Worm (Caenorhabditis elegans) whole organism, young adult: ENCODE measurements around the gene pges-2.
A peak's percentile ranks its signal among the peaks of the same experiment; 100 is the strongest.

ENCODE experiments used
- B0019.2 ChIP-seq: fragments of 200-800 bp; sonication (Bioruptor generic); conservative IDR thresholded peaks from 2 replicates; pipeline ENCODE4 v1.3.6; 2022; ENCODE audit warnings: missing genetic modification reagents, missing genetic modification characterization, missing compliant biosample characterization
- B0261.1 ChIP-seq: sonication (generic microtip); optimal IDR thresholded peaks from 2 replicates; lab custom pipeline; 2016; ENCODE audit warnings: mild to moderate bottlenecking, missing genetic modification characterization, moderate library complexity, missing compliant biosample characterization
- C17E4.6 ChIP-seq: fragments of 200-800 bp; sonication (Bioruptor generic); IDR thresholded peaks from 2 replicates; pipeline ENCODE4 v1.3.6; 2022; ENCODE audit warnings: missing genetic modification reagents, missing genetic modification characterization, missing compliant biosample characterization
- D2030.7 ChIP-seq: fragments of 200-800 bp; sonication (Bioruptor generic); IDR thresholded peaks from 2 replicates; pipeline ENCODE4 v1.3.6; 2022; ENCODE audit warnings: missing genetic modification reagents, missing genetic modification characterization, missing compliant biosample characterization
- F10E7.11 ChIP-seq: sonication (generic microtip); optimal IDR thresholded peaks from 2 replicates; lab custom pipeline; 2017; ENCODE audit warnings: mild to moderate bottlenecking, missing genetic modification characterization, moderate library complexity, missing compliant biosample characterization
- F23B12.7 ChIP-seq: sonication (generic microtip); optimal IDR thresholded peaks from 2 replicates; lab custom pipeline; 2017; ENCODE audit warnings: missing genetic modification characterization, mild to moderate bottlenecking, missing compliant biosample characterization, antibody characterized with exemption, moderate library complexity; ENCODE audit not compliant: insufficient read depth
- F57A8.1 ChIP-seq: fragments of 200-800 bp; sonication (Bioruptor generic); optimal IDR thresholded peaks from 2 replicates; lab custom pipeline; 2018; ENCODE audit warnings: mild to moderate bottlenecking, missing genetic modification characterization, moderate library complexity, missing compliant biosample characterization
- F57C9.4 ChIP-seq: sonication (generic microtip); optimal IDR thresholded peaks from 2 replicates; lab custom pipeline; 2017; ENCODE audit warnings: mild to moderate bottlenecking, missing genetic modification characterization, missing compliant biosample characterization
- K12H6.12 ChIP-seq: fragments of 200-800 bp; sonication (Bioruptor generic); optimal IDR thresholded peaks from 2 replicates; lab custom pipeline; 2018; ENCODE audit warnings: mild to moderate bottlenecking, missing genetic modification characterization, missing compliant biosample characterization
- T26A5.8 ChIP-seq: sonication (generic microtip); optimal IDR thresholded peaks from 2 replicates; lab custom pipeline; 2016; ENCODE audit warnings: missing genetic modification characterization, missing compliant biosample characterization
- Y67H2A.10 ChIP-seq: fragments of 200-800 bp; sonication (Bioruptor generic); conservative IDR thresholded peaks from 2 replicates; pipeline ENCODE4 v1.3.6; 2022; ENCODE audit warnings: missing genetic modification reagents, missing genetic modification characterization, missing compliant biosample characterization
- athp-1 ChIP-seq: sonication (generic microtip); optimal IDR thresholded peaks from 2 replicates; lab custom pipeline; 2017; ENCODE audit warnings: mild to moderate bottlenecking, missing genetic modification characterization, missing compliant biosample characterization
- bed-1 ChIP-seq: fragments of 200-800 bp; sonication (Bioruptor generic); IDR thresholded peaks from 2 replicates; pipeline ENCODE4 v1.3.6; 2022; ENCODE audit warnings: missing genetic modification reagents, missing genetic modification characterization, missing compliant biosample characterization
- bed-2 ChIP-seq: fragments of 200-800 bp; sonication (Bioruptor generic); IDR thresholded peaks from 2 replicates; pipeline ENCODE4 v1.3.6; 2022; ENCODE audit warnings: missing genetic modification reagents, missing genetic modification characterization, missing compliant biosample characterization
- cebp-1 ChIP-seq, 2 experiments: fragments of 200-800 bp in 1 of 2; sonication (Bioruptor generic) in 1 of 2; sonication (generic microtip) in 1 of 2; IDR thresholded peaks in 1 of 2; optimal IDR thresholded peaks in 1 of 2; 2 replicates each; pipeline versions ENCODE4 v1.3.6 to Lab custom; 2017 to 2022; ENCODE audit warnings: missing compliant biosample characterization in 2 of 2, missing genetic modification characterization in 2 of 2, mild to moderate bottlenecking in 1 of 2, missing genetic modification reagents in 1 of 2, moderate library complexity in 1 of 2
- cebp-2 ChIP-seq: fragments of 200-800 bp; sonication (Bioruptor generic); IDR thresholded peaks from 2 replicates; pipeline ENCODE4 v1.3.6; 2022; ENCODE audit warnings: missing genetic modification characterization, missing compliant biosample characterization
- die-1 ChIP-seq: sonication (generic microtip); optimal IDR thresholded peaks from 2 replicates; lab custom pipeline; 2016; ENCODE audit warnings: missing genotype, mild to moderate bottlenecking, missing genetic modification characterization, missing compliant biosample characterization
- egrh-3 ChIP-seq: fragments of 200-800 bp; sonication (Bioruptor generic); IDR thresholded peaks from 2 replicates; pipeline ENCODE4 v1.3.6; 2022; ENCODE audit warnings: missing genetic modification reagents, missing genetic modification characterization, missing compliant biosample characterization
- ekl-4 ChIP-seq: fragments of 200-800 bp; sonication (Bioruptor generic); IDR thresholded peaks from 2 replicates; pipeline ENCODE4 v1.3.6; 2022; ENCODE audit warnings: missing genetic modification reagents, missing genetic modification characterization, missing compliant biosample characterization
- him-1 ChIP-seq: sonication (generic microtip); optimal IDR thresholded peaks from 2 replicates; lab custom pipeline; 2016; ENCODE audit warnings: missing genotype, missing genetic modification reagents, missing genetic modification characterization, missing compliant biosample characterization
- hlh-26 ChIP-seq: fragments of 200-800 bp; sonication (Bioruptor generic); conservative IDR thresholded peaks from 2 replicates; pipeline ENCODE4 v1.3.6; 2022; ENCODE audit warnings: missing genetic modification reagents, missing genetic modification characterization, missing compliant biosample characterization
- hrde-1 ChIP-seq: sonication (generic microtip); optimal IDR thresholded peaks from 2 replicates; lab custom pipeline; 2016; ENCODE audit warnings: missing genetic modification characterization, mild to moderate bottlenecking, missing compliant biosample characterization, moderate library complexity, missing genotype, missing genetic modification reagents, borderline replicate concordance
- lag-1 ChIP-seq: fragments of 200-800 bp; sonication (Bioruptor generic); IDR thresholded peaks from 2 replicates; pipeline ENCODE4 v1.3.6; 2022; ENCODE audit warnings: missing genetic modification reagents, missing genetic modification characterization, missing compliant biosample characterization
- let-526 ChIP-seq: fragments of 200-800 bp; sonication (Bioruptor generic); IDR thresholded peaks from 2 replicates; pipeline ENCODE4 v1.3.6; 2022; ENCODE audit warnings: missing genetic modification reagents, missing genetic modification characterization, missing compliant biosample characterization
- lin-35 ChIP-seq, 3 experiments: fragments of 150-350 bp in 2 of 3; sonication (generic microtip) in 1 of 3; optimal IDR thresholded peaks; 2 replicates each; lab custom pipeline; 2014 to 2018; ENCODE audit warnings: missing biosample characterization in 3 of 3, missing genetic modification characterization in 3 of 3, missing genetic modification reagents in 3 of 3
- lin-54 ChIP-seq: fragments of 200-800 bp; sonication (Bioruptor generic); optimal IDR thresholded peaks from 2 replicates; lab custom pipeline; 2018; ENCODE audit warnings: mild to moderate bottlenecking, missing genetic modification characterization, missing compliant biosample characterization
- lir-1 ChIP-seq: fragments of 200-800 bp; sonication (Bioruptor generic); conservative IDR thresholded peaks from 2 replicates; pipeline ENCODE4 v1.3.6; 2022; ENCODE audit warnings: missing genetic modification reagents, missing genetic modification characterization, missing compliant biosample characterization
- madf-10 ChIP-seq: sonication (generic microtip); optimal IDR thresholded peaks from 2 replicates; lab custom pipeline; 2016; ENCODE audit warnings: mild to moderate bottlenecking, missing genetic modification characterization, missing compliant biosample characterization
- madf-3 ChIP-seq: fragments of 200-800 bp; sonication (Bioruptor generic); IDR thresholded peaks from 2 replicates; pipeline ENCODE4 v1.3.6; 2022; ENCODE audit warnings: missing genetic modification reagents, missing genetic modification characterization, missing compliant biosample characterization
- nfya-1 ChIP-seq: sonication (generic microtip); optimal IDR thresholded peaks from 2 replicates; lab custom pipeline; 2017; ENCODE audit warnings: antibody characterized with exemption, missing compliant biosample characterization, missing genetic modification characterization, borderline replicate concordance; ENCODE audit not compliant: insufficient read depth
- pha-4 ChIP-seq: fragments of 150-350 bp; sonication (generic microtip); optimal IDR thresholded peaks from 2 replicates; lab custom pipeline; 2014; ENCODE audit warnings: missing biosample characterization, missing genetic modification reagents, missing genetic modification characterization
- rec-8 ChIP-seq, 2 experiments: sonication (generic microtip); optimal IDR thresholded peaks; 2 replicates each; lab custom pipeline; 2016; ENCODE audit warnings: mild to moderate bottlenecking in 2 of 2, missing genetic modification characterization in 2 of 2, missing genetic modification reagents in 2 of 2, missing genotype in 2 of 2, missing biosample characterization in 1 of 2, missing compliant biosample characterization in 1 of 2, moderate library complexity in 1 of 2
- sdz-38 ChIP-seq: sonication (generic microtip); optimal IDR thresholded peaks from 2 replicates; lab custom pipeline; 2016; ENCODE audit warnings: missing genotype, missing genetic modification characterization, missing compliant biosample characterization
- sea-2 ChIP-seq: fragments of 200-800 bp; sonication (Bioruptor generic); IDR thresholded peaks from 2 replicates; pipeline ENCODE4 v1.3.6; 2022; ENCODE audit warnings: missing genetic modification characterization, missing compliant biosample characterization
- snpc-1.3 ChIP-seq: sonication (generic microtip); optimal IDR thresholded peaks from 2 replicates; lab custom pipeline; 2017; ENCODE audit warnings: missing genetic modification characterization, mild to moderate bottlenecking, missing compliant biosample characterization, antibody characterized with exemption, moderate library complexity, missing genotype, missing genetic modification reagents; ENCODE audit not compliant: insufficient read depth
- snpc-4 ChIP-seq, 5 experiments: fragments of 150-350 bp in 1 of 5; sonication (generic microtip) in 4 of 5; optimal IDR thresholded peaks; 2 replicates each; lab custom pipeline; 2014 to 2018; ENCODE audit warnings: missing genetic modification characterization in 5 of 5, missing biosample characterization in 3 of 5, antibody characterized with exemption in 2 of 5, mild to moderate bottlenecking in 2 of 5, missing compliant biosample characterization in 2 of 5, missing genotype in 2 of 5, moderate library complexity in 2 of 5, missing genetic modification reagents in 1 of 5
- somi-1 ChIP-seq: fragments of 200-800 bp; sonication (Bioruptor generic); optimal IDR thresholded peaks from 2 replicates; lab custom pipeline; 2018; ENCODE audit warnings: mild to moderate bottlenecking, missing genetic modification characterization, missing compliant biosample characterization
- tbp1 ChIP-seq: fragments of 200-800 bp; sonication (Bioruptor generic); optimal IDR thresholded peaks from 2 replicates; lab custom pipeline; 2018; ENCODE audit warnings: mild to moderate bottlenecking, missing genetic modification characterization, missing compliant biosample characterization
- tbx-9 ChIP-seq: sonication (generic microtip); optimal IDR thresholded peaks from 2 replicates; lab custom pipeline; 2016; ENCODE audit warnings: borderline replicate concordance, missing genetic modification characterization, inconsistent platforms, missing compliant biosample characterization
- tlf-1 ChIP-seq: fragments of 200-800 bp; sonication (Bioruptor generic); optimal IDR thresholded peaks from 2 replicates; lab custom pipeline; 2018; ENCODE audit warnings: mild to moderate bottlenecking, missing genetic modification characterization, missing compliant biosample characterization
- unc-62 ChIP-seq: fragments of 150-350 bp; optimal IDR thresholded peaks from 2 replicates; lab custom pipeline; 2014; ENCODE audit warnings: missing biosample characterization, missing genetic modification reagents, missing genetic modification characterization
- ztf-22 ChIP-seq: fragments of 200-800 bp; sonication (Bioruptor generic); optimal IDR thresholded peaks from 2 replicates; lab custom pipeline; 2018; ENCODE audit warnings: mild to moderate bottlenecking, missing genetic modification characterization, moderate library complexity, missing compliant biosample characterization
- ztf-25 ChIP-seq: fragments of 200-800 bp; sonication (Bioruptor generic); IDR thresholded peaks from 2 replicates; pipeline ENCODE4 v1.3.6; 2022; ENCODE audit warnings: missing genetic modification reagents, missing genetic modification characterization, missing compliant biosample characterization
- ztf-26 ChIP-seq: sonication (generic microtip); optimal IDR thresholded peaks from 2 replicates; lab custom pipeline; 2017; ENCODE audit warnings: missing genetic modification characterization, missing compliant biosample characterization
- ztf-6 ChIP-seq: fragments of 200-800 bp; sonication (Bioruptor generic); IDR thresholded peaks from 2 replicates; pipeline ENCODE4 v1.3.6; 2022; ENCODE audit warnings: missing genetic modification reagents, missing genetic modification characterization, missing compliant biosample characterization

Gene pges-2

DNA sequence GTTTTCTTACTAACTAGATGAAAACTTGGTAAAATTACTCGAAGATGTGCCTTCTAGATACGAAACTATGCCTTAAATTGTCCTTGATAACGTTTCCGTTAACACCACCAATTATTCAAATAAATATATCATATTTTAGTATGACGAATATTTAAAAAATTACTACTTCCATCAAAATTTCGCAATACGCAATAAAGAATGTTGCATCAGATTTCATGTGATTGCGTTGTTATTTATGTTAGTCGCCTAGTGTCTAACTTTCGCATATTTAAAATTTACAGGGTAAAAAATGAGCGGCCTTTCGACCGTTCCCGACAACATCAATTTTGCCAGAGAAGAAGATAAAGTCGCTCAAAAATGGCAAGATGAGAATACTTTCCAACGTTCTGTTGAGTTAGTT is 736 bp upstream of the pges-2 start, which contains the start of gene iars-1:
Gene iars-1, plus strand, starts transcription at position 276 of the 400 bp plus-strand sequence.
- no peak for TF ChIP-seq bed-2 (GFP tag; lab: Robert Waterston, UW)
- no peak; the same call in 1 of the 2 replicates for TF ChIP-seq cebp-1 (GFP tag; IDR thresholded peaks at IDR 0.05; lab: Robert Waterston, UW)
- peak; percentile 82 for TF ChIP-seq cebp-1 (tag; optimal IDR thresholded peaks at IDR 0.05; lab: Kevin White, UChicago)

DNA sequence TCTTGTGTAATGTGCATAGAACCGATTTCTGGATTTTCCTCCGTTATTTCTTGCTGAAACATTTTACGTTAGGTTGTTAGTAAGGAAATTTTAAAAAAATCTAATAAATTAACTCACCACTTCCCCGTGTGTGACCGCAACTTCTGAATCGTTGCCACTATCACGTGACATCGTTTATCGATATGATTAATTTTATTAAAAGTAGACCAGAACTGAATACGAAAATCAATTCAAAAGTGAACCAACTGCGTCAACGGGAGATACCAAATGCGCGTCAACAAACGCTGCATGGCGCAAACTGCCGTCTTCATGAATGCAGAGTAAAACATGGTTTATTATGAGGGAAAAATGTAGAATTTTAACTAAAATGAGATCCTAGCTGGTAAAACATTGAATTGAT is 1.6 kb downstream of the pges-2 start, which contains the start of gene sir-2.1:
Gene sir-2.1, minus strand, starts transcription at position 212 of the 400 bp plus-strand sequence.
- no peak for TF ChIP-seq cebp-2 (GFP tag; lab: Robert Waterston, UW)
- TF ChIP-seq madf-10, result no peak
- no peak for TF ChIP-seq hlh-26 (GFP tag; lab: Robert Waterston, UW)
- no peak for TF ChIP-seq lin-54 (GFP tag; lab: Kevin White, UChicago)
- no peak for TF ChIP-seq ztf-22 (GFP tag; lab: Kevin White, UChicago)
- TF ChIP-seq unc-62 (GFP tag; lab: Kevin White, UChicago), result no peak
- TF ChIP-seq K12H6.12 (tag; lab: Kevin White, UChicago), result no peak
- peak; percentile 42; the same call in 1 of the 2 replicates for TF ChIP-seq ekl-4
- TF ChIP-seq bed-1 (GFP tag; lab: Robert Waterston, UW), result no peak
- TF ChIP-seq F57A8.1 (GFP tag; lab: Kevin White, UChicago), result no peak
- no peak for TF ChIP-seq hrde-1 (tag; lab: Kevin White, UChicago)
- TF ChIP-seq lin-35 (GFP tag; optimal IDR thresholded peaks at IDR 0.05; lab: Kevin White, UChicago), result no peak
- no peak for TF ChIP-seq egrh-3 (GFP tag; lab: Robert Waterston, UW)
- no peak for TF ChIP-seq tbx-9
- peak; percentile 5 for TF ChIP-seq die-1 (tag; lab: Kevin White, UChicago)
- no peak for TF ChIP-seq B0019.2
- peak; percentile 2 for TF ChIP-seq tbp1 (GFP tag; lab: Kevin White, UChicago)
- no peak for TF ChIP-seq lir-1
- peak; percentile 29 for TF ChIP-seq athp-1
- TF ChIP-seq let-526 (GFP tag; lab: Robert Waterston, UW), result no peak
- TF ChIP-seq somi-1 (GFP tag; lab: Kevin White, UChicago), result no peak
- TF ChIP-seq nfya-1 (tag; lab: Kevin White, UChicago), result no peak
- TF ChIP-seq sdz-38, result no peak
- no peak for TF ChIP-seq Y67H2A.10 (GFP tag; lab: Robert Waterston, UW)
- TF ChIP-seq tlf-1, result peak; percentile 18
- no peak for TF ChIP-seq F57C9.4 (tag; lab: Kevin White, UChicago)
- no peak for TF ChIP-seq pha-4
- TF ChIP-seq snpc-1.3 (tag; lab: Kevin White, UChicago), result no peak
- TF ChIP-seq him-1 (tag; lab: Kevin White, UChicago), result no peak
- TF ChIP-seq C17E4.6 (GFP tag; lab: Robert Waterston, UW), result no peak
- TF ChIP-seq madf-3 (GFP tag; lab: Robert Waterston, UW), result no peak
- TF ChIP-seq ztf-25 (GFP tag; lab: Robert Waterston, UW), result no peak
- TF ChIP-seq ztf-6 (GFP tag; lab: Robert Waterston, UW), result no peak
- no peak for TF ChIP-seq B0261.1
- no peak for TF ChIP-seq rec-8 (tag; optimal IDR thresholded peaks at IDR 0.05; lab: Kevin White, UChicago)
- TF ChIP-seq ztf-26 (tag; lab: Kevin White, UChicago), result no peak
- no peak for TF ChIP-seq D2030.7 (GFP tag; lab: Robert Waterston, UW)
- TF ChIP-seq sea-2 (GFP tag; lab: Robert Waterston, UW), result no peak
- peak; percentile 16 for TF ChIP-seq F23B12.7
- no peak for TF ChIP-seq lag-1 (GFP tag; lab: Robert Waterston, UW)
- no peak for TF ChIP-seq T26A5.8 (tag; lab: Kevin White, UChicago)
- no peak for TF ChIP-seq F10E7.11
- TF ChIP-seq snpc-4 (GFP tag; optimal IDR thresholded peaks at IDR 0.05; lab: Kevin White, UChicago), result no peak
- peak in 2 of 4 experiments; percentile 28 for TF ChIP-seq snpc-4 (tag; optimal IDR thresholded peaks at IDR 0.05; lab: Kevin White, UChicago)
